Fruit fly (Drosophila melanogaster) whole organism, pupa: ENCODE results near the gene Pvr.

Experiments
- CG10348 ChIP-seq: fragments of 200-800 bp; sonication (Bioruptor generic); IDR thresholded peaks from 2 replicates; pipeline ENCODE4 v1.3.6; 2022; ENCODE audit warnings: missing biosample characterization, missing genetic modification characterization
- CG12605 ChIP-seq: fragments of 200-800 bp; sonication (Bioruptor generic); IDR thresholded peaks from 2 replicates; pipeline ENCODE4 v1.3.6; 2022; ENCODE audit warnings: missing biosample characterization, missing genetic modification characterization
- CG13204 ChIP-seq: fragments of 200-800 bp; sonication (Bioruptor generic); optimal IDR thresholded peaks from 2 replicates; lab custom pipeline; 2018; ENCODE audit warnings: missing biosample characterization, mild to moderate bottlenecking, missing genetic modification characterization, moderate library complexity
- CG14655 ChIP-seq: fragments of 200-800 bp; sonication (Bioruptor generic); optimal IDR thresholded peaks from 3 replicates; lab custom pipeline; 2017; ENCODE audit warnings: mild to moderate bottlenecking, missing biosample characterization, missing genetic modification reagents, missing genetic modification characterization
- CG15710 ChIP-seq: fragments of 200-800 bp; sonication (Bioruptor generic); optimal IDR thresholded peaks from 2 replicates; lab custom pipeline; 2018; ENCODE audit warnings: missing biosample characterization, mild to moderate bottlenecking, missing genetic modification characterization, moderate library complexity
- CG17806 ChIP-seq: fragments of 200-800 bp; sonication (Bioruptor generic); optimal IDR thresholded peaks from 2 replicates; lab custom pipeline; 2018; ENCODE audit warnings: missing biosample characterization, mild to moderate bottlenecking, missing genetic modification characterization, moderate library complexity
- CG32121 ChIP-seq: fragments of 200-800 bp; sonication (Bioruptor generic); IDR thresholded peaks from 2 replicates; pipeline ENCODE4 v1.3.6; 2022; ENCODE audit warnings: missing biosample characterization, missing genetic modification characterization
- CG34367 ChIP-seq: fragments of 200-800 bp; sonication (Bioruptor generic); optimal IDR thresholded peaks from 2 replicates; lab custom pipeline; 2018; ENCODE audit warnings: missing biosample characterization, mild to moderate bottlenecking, missing genetic modification characterization
- CG4496 ChIP-seq: fragments of 200-800 bp; sonication (Bioruptor generic); IDR thresholded peaks from 3 replicates; pipeline ENCODE4 v1.3.6; 2022; ENCODE audit warnings: missing biosample characterization, missing genetic modification characterization
- CG8159 ChIP-seq: fragments of 200-800 bp; sonication (Bioruptor generic); optimal IDR thresholded peaks from 3 replicates; lab custom pipeline; 2018; ENCODE audit warnings: missing biosample characterization, mild to moderate bottlenecking, missing genetic modification characterization, moderate library complexity
- CG8301 ChIP-seq: fragments of 200-800 bp; sonication (Bioruptor generic); optimal IDR thresholded peaks from 2 replicates; lab custom pipeline; 2018; ENCODE audit warnings: missing biosample characterization, mild to moderate bottlenecking, missing genetic modification characterization
- CG9948 ChIP-seq: fragments of 200-800 bp; sonication (Bioruptor generic); optimal IDR thresholded peaks from 2 replicates; lab custom pipeline; 2018; ENCODE audit warnings: missing biosample characterization, mild to moderate bottlenecking, missing genetic modification characterization, moderate library complexity
- D1 ChIP-seq: fragments of 200-800 bp; sonication (Bioruptor generic); optimal IDR thresholded peaks from 2 replicates; lab custom pipeline; 2018; ENCODE audit warnings: missing biosample characterization, mild to moderate bottlenecking, missing genetic modification characterization, moderate library complexity
- EcR ChIP-seq: fragments of 200-800 bp; sonication (Bioruptor generic); optimal IDR thresholded peaks from 3 replicates; lab custom pipeline; 2019; ENCODE audit warnings: missing biosample characterization, missing genetic modification characterization, mild to moderate bottlenecking, moderate library complexity, missing genetic modification reagents
- Ets98B ChIP-seq: fragments of 200-800 bp; sonication (Bioruptor generic); IDR thresholded peaks from 2 replicates; pipeline ENCODE4 v1.3.6; 2022; ENCODE audit warnings: missing biosample characterization, missing genetic modification characterization
- Pif1A ChIP-seq: fragments of 200-800 bp; sonication (Bioruptor generic); optimal IDR thresholded peaks from 3 replicates; lab custom pipeline; 2016; ENCODE audit warnings: missing biosample characterization, missing genetic modification characterization
- Pif1B ChIP-seq: fragments of 200-800 bp; sonication (Bioruptor generic); optimal IDR thresholded peaks from 3 replicates; lab custom pipeline; 2016; ENCODE audit warnings: missing biosample characterization, missing genetic modification characterization
- Snoo ChIP-seq: fragments of 200-800 bp; sonication (Bioruptor generic); optimal IDR thresholded peaks from 3 replicates; lab custom pipeline; 2017; ENCODE audit warnings: missing biosample characterization, mild to moderate bottlenecking, missing genetic modification characterization, inconsistent platforms
- fd96Ca ChIP-seq: fragments of 200-800 bp; sonication (Bioruptor generic); IDR thresholded peaks from 3 replicates; pipeline ENCODE4 v1.3.6; 2022; ENCODE audit warnings: missing biosample characterization, missing genetic modification characterization
- gl ChIP-seq: fragments of 200-800 bp; sonication (Bioruptor generic); optimal IDR thresholded peaks from 2 replicates; lab custom pipeline; 2018; ENCODE audit warnings: missing biosample characterization, mild to moderate bottlenecking, missing genetic modification characterization
- rn ChIP-seq: fragments of 200-800 bp; sonication (Bioruptor generic); IDR thresholded peaks from 2 replicates; pipeline ENCODE4 v1.3.6; 2022; ENCODE audit warnings: missing biosample characterization, missing genetic modification characterization

Pvr gene

dm6 chr2L:8210468-8210867, 29.2 kb downstream of the Pvr start:
- TF ChIP-seq EcR (GFP tag; lab: Kevin White, UChicago) (no peak), Pif1B (GFP tag; lab: Kevin White, UChicago) (no peak)

dm6 chr2L:8209362-8209761, 30.3 kb downstream of the Pvr start:
- TF ChIP-seq rn (no peak), Pif1B (GFP tag; lab: Kevin White, UChicago) (no peak), D1 (tag; lab: Kevin White, UChicago) (no peak), CG34367 (tag; lab: Kevin White, UChicago) (no peak), CG8159 (tag; lab: Kevin White, UChicago) (no peak), Snoo (tag; lab: Kevin White, UChicago) (no peak), fd96Ca (GFP tag; lab: Robert Waterston, UW) (no peak), CG15710 (tag; lab: Kevin White, UChicago) (no peak), CG32121 (GFP tag; lab: Robert Waterston, UW) (no peak), CG4496 (GFP tag; lab: Robert Waterston, UW) (no peak), CG13204 (GFP tag; lab: Kevin White, UChicago) (no peak), CG12605 (GFP tag; lab: Robert Waterston, UW) (no peak), CG8301 (no peak), CG14655 (GFP tag; lab: Kevin White, UChicago) (no peak)

- TF ChIP-seq CG17806 (tag; lab: Kevin White, UChicago): no peak
- no peak for TF ChIP-seq CG15710 (tag; lab: Kevin White, UChicago)
- TF ChIP-seq CG10348 (GFP tag; lab: Robert Waterston, UW): no peak
- no peak for TF ChIP-seq D1 (tag; lab: Kevin White, UChicago)
- no peak for TF ChIP-seq Pif1A
- no peak for TF ChIP-seq gl
- TF ChIP-seq rn: no peak
- 0 out of 3 replicates have a peak, but pooled peaks have one; percentile 24 for TF ChIP-seq CG4496 (GFP tag; lab: Robert Waterston, UW)
- TF ChIP-seq EcR (GFP tag; lab: Kevin White, UChicago): no peak
These were observed 33.8 kb downstream of the Pvr start, which contains the start of gene CG8419 for dm6 chr2L:8205871-8206270. TSS of gene CG8419 (plus strand) at chr2L:8206171.

dm6 chr2L:8204996-8205567, 34.6 kb downstream of the Pvr start, which contains the start of gene SLC5A11:
TSS of gene SLC5A11 (minus strand) at chr2L:8205132.
- peak; percentile 95 for TF ChIP-seq D1 (tag; lab: Kevin White, UChicago)
- peak; percentile 52 for TF ChIP-seq EcR (GFP tag; lab: Kevin White, UChicago)
- peak; percentile 98 for TF ChIP-seq CG32121 (GFP tag; lab: Robert Waterston, UW)
- peak; percentile 94 for TF ChIP-seq CG17806 (tag; lab: Kevin White, UChicago)
- TF ChIP-seq Pif1B (GFP tag; lab: Kevin White, UChicago): peak; percentile 100
- peak; percentile 87 for TF ChIP-seq fd96Ca (GFP tag; lab: Robert Waterston, UW)
- peak; percentile 97 for TF ChIP-seq CG4496 (GFP tag; lab: Robert Waterston, UW)
- TF ChIP-seq CG8301: peak; percentile 94
- TF ChIP-seq gl: peak; percentile 81
- peak; percentile 90 for TF ChIP-seq CG9948 (tag; lab: Kevin White, UChicago)
- peak; percentile 99 for TF ChIP-seq Snoo (tag; lab: Kevin White, UChicago)
- peak; percentile 94 for TF ChIP-seq CG15710 (tag; lab: Kevin White, UChicago)
- TF ChIP-seq Pif1A: peak; percentile 78
- peak; percentile 92 for TF ChIP-seq CG10348 (GFP tag; lab: Robert Waterston, UW)
- peak; percentile 97 for TF ChIP-seq Ets98B
- peak; percentile 89 for TF ChIP-seq rn
- TF ChIP-seq CG8159 (tag; lab: Kevin White, UChicago): peak; percentile 96
- TF ChIP-seq CG13204 (GFP tag; lab: Kevin White, UChicago): peak; percentile 70
- TF ChIP-seq CG14655 (GFP tag; lab: Kevin White, UChicago): peak; percentile 94
- TF ChIP-seq CG12605 (GFP tag; lab: Robert Waterston, UW): peak; percentile 96
- TF ChIP-seq CG34367 (tag; lab: Kevin White, UChicago): peak; percentile 83

- TF ChIP-seq CG9948 (tag; lab: Kevin White, UChicago) (no peak), gl (peak; percentile 10)
- TF ChIP-seq, all 21 proteins: peak for 1
These were observed 35.3 kb downstream of the Pvr start for dm6 chr2L:8204366-8204765.

- TF ChIP-seq EcR (GFP tag; lab: Kevin White, UChicago) (no peak), CG34367 (tag; lab: Kevin White, UChicago) (no peak), rn (no peak), CG10348 (GFP tag; lab: Robert Waterston, UW) (no peak), CG12605 (GFP tag; lab: Robert Waterston, UW) (no peak), gl (no peak), Ets98B (no peak)
These were observed 35.9 kb downstream of the Pvr start for dm6 chr2L:8203748-8204147.

- TF ChIP-seq gl: peak; percentile 21
- TF ChIP-seq CG12605 (GFP tag; lab: Robert Waterston, UW): 0 out of 2 replicates have a peak, but pooled peaks have one; percentile 30
- TF ChIP-seq CG4496 (GFP tag; lab: Robert Waterston, UW): 0 out of 3 replicates have a peak, but pooled peaks have one; percentile 36
- no peak for TF ChIP-seq CG13204 (GFP tag; lab: Kevin White, UChicago)
These were observed 37.1 kb downstream of the Pvr start for dm6 chr2L:8202569-8202968.
